Fruit fly (Drosophila melanogaster) whole organism, embryonic: Measurements from ENCODE around the gene CG33510.

Source experiments
- Atf3 ChIP-seq: fragments of 200-800 bp; sonication (Bioruptor generic); optimal IDR thresholded peaks from 3 replicates; lab custom pipeline; 2016; ENCODE audit warnings: missing biosample characterization, missing genetic modification characterization
- Bgb ChIP-seq: fragments of 200-800 bp; sonication (Bioruptor generic); IDR thresholded peaks from 2 replicates; pipeline ENCODE4 v1.3.6; 2022; ENCODE audit warnings: missing biosample characterization, missing genetic modification characterization; ENCODE audit not compliant: partially characterized antibody
- CG11093 ChIP-seq: fragments of 200-800 bp; sonication (Bioruptor generic); IDR thresholded peaks from 3 replicates; pipeline ENCODE4 v1.3.6; 2022; ENCODE audit warnings: missing biosample characterization, missing genetic modification characterization
- CG12155 ChIP-seq: fragments of 200-800 bp; sonication (Bioruptor generic); optimal IDR thresholded peaks from 3 replicates; lab custom pipeline; 2016; ENCODE audit warnings: missing biosample characterization, missing genetic modification characterization
- CG13424 ChIP-seq: fragments of 200-800 bp; sonication (Bioruptor generic); optimal IDR thresholded peaks from 2 replicates; lab custom pipeline; 2019; ENCODE audit warnings: missing biosample characterization, mild to moderate bottlenecking, missing genetic modification characterization, moderate library complexity
- CG14441 ChIP-seq: fragments of 200-800 bp; sonication (Bioruptor generic); IDR thresholded peaks from 2 replicates; pipeline ENCODE4 v1.3.6; 2022; ENCODE audit warnings: missing biosample characterization, missing genetic modification characterization
- CG15601 ChIP-seq: fragments of 200-800 bp; sonication (Bioruptor generic); optimal IDR thresholded peaks from 3 replicates; lab custom pipeline; 2019; ENCODE audit warnings: missing biosample characterization, mild to moderate bottlenecking, missing genetic modification characterization, moderate library complexity
- CG16779 ChIP-seq: fragments of 200-800 bp; sonication (Bioruptor generic); IDR thresholded peaks from 2 replicates; pipeline ENCODE4 v1.3.6; 2022; ENCODE audit warnings: missing biosample characterization, missing genetic modification characterization
- CG17186 ChIP-seq: fragments of 200-800 bp; sonication (Bioruptor generic); optimal IDR thresholded peaks from 3 replicates; lab custom pipeline; 2017; ENCODE audit warnings: missing biosample characterization, missing genetic modification reagents, missing genetic modification characterization
- CG17829 ChIP-seq: fragments of 200-800 bp; optimal IDR thresholded peaks from 2 replicates; lab custom pipeline; 2019; ENCODE audit warnings: missing biosample characterization, mild to moderate bottlenecking, missing genetic modification characterization, moderate library complexity
- CG30020 ChIP-seq: fragments of 200-800 bp; optimal IDR thresholded peaks from 2 replicates; lab custom pipeline; 2019; ENCODE audit warnings: missing biosample characterization, mild to moderate bottlenecking, missing genetic modification characterization, moderate library complexity
- CG32532 ChIP-seq: fragments of 200-800 bp; sonication (Bioruptor generic); IDR thresholded peaks from 2 replicates; pipeline ENCODE4 v1.3.6; 2022; ENCODE audit warnings: missing biosample characterization, missing genetic modification characterization
- CG34422 ChIP-seq: fragments of 200-800 bp; sonication (Bioruptor generic); IDR thresholded peaks from 3 replicates; pipeline ENCODE4 v1.3.6; 2022; ENCODE audit warnings: missing biosample characterization, missing genetic modification characterization
- CG3726 ChIP-seq: fragments of 200-800 bp; sonication (Bioruptor generic); IDR thresholded peaks from 3 replicates; pipeline ENCODE4, ENCODE4 v1.3.6; 2022; ENCODE audit warnings: missing biosample characterization, missing genetic modification characterization
- CG42726 ChIP-seq: fragments of 200-800 bp; sonication (Bioruptor generic); IDR thresholded peaks from 2 replicates; pipeline ENCODE4 v1.3.6; 2022; ENCODE audit warnings: missing biosample characterization, missing genetic modification characterization; ENCODE audit not compliant: partially characterized antibody
- CG4360 ChIP-seq: fragments of 200-800 bp; sonication (Bioruptor generic); IDR thresholded peaks from 2 replicates; pipeline ENCODE4 v1.3.6; 2022; ENCODE audit warnings: missing biosample characterization, missing genetic modification characterization
- CG4730 ChIP-seq: fragments of 200-800 bp; sonication (Bioruptor generic); IDR thresholded peaks from 2 replicates; pipeline ENCODE4 v1.3.6; 2022; ENCODE audit warnings: missing biosample characterization, missing genetic modification characterization
- CG4820 ChIP-seq: fragments of 200-800 bp; sonication (Bioruptor generic); optimal IDR thresholded peaks from 3 replicates; lab custom pipeline; 2016; ENCODE audit warnings: missing biosample characterization, missing genetic modification characterization
- CG4854 ChIP-seq: fragments of 200-800 bp; sonication (Bioruptor generic); optimal IDR thresholded peaks from 2 replicates; lab custom pipeline; 2016; ENCODE audit warnings: missing biosample characterization, missing genetic modification characterization, inconsistent platforms
- CG5953 ChIP-seq: fragments of 200-800 bp; sonication (Bioruptor generic); IDR thresholded peaks from 2 replicates; pipeline ENCODE4 v1.3.6; 2022; ENCODE audit warnings: missing biosample characterization, missing genetic modification characterization
- CG8765 ChIP-seq: fragments of 200-800 bp; sonication (Bioruptor generic); IDR thresholded peaks from 2 replicates; pipeline ENCODE4 v1.3.6; 2022; ENCODE audit warnings: missing biosample characterization, missing genetic modification characterization
- CG8944 ChIP-seq: fragments of 200-800 bp; sonication (Bioruptor generic); optimal IDR thresholded peaks from 3 replicates; lab custom pipeline; 2016; ENCODE audit warnings: missing biosample characterization, missing genetic modification characterization
- CG9932 ChIP-seq: fragments of 200-800 bp; sonication (Bioruptor generic); IDR thresholded peaks from 2 replicates; pipeline ENCODE4 v1.3.6; 2022; ENCODE audit warnings: missing biosample characterization, missing genetic modification characterization
- CHES-1-like ChIP-seq: fragments of 200-800 bp; sonication (Bioruptor generic); optimal IDR thresholded peaks from 2 replicates; lab custom pipeline; 2016; ENCODE audit warnings: missing biosample characterization, missing genetic modification characterization
- Dbx ChIP-seq: fragments of 200-800 bp; sonication (Bioruptor generic); IDR thresholded peaks from 3 replicates; pipeline ENCODE4 v1.3.6; 2022; ENCODE audit warnings: missing biosample characterization, missing genetic modification characterization
- Dek ChIP-seq: fragments of 200-800 bp; sonication (Bioruptor generic); optimal IDR thresholded peaks from 3 replicates; lab custom pipeline; 2019; ENCODE audit warnings: missing biosample characterization, mild to moderate bottlenecking, missing genetic modification characterization, moderate library complexity
- Dll ChIP-seq: fragments of 200-800 bp; sonication (Bioruptor generic); IDR thresholded peaks from 4 replicates; pipeline ENCODE4 v1.3.6; 2022; ENCODE audit warnings: missing biosample characterization, missing genetic modification characterization; ENCODE audit not compliant: partially characterized antibody
- Dp ChIP-seq: fragments of 200-800 bp; sonication (Bioruptor generic); optimal IDR thresholded peaks from 2 replicates; lab custom pipeline; 2018; ENCODE audit warnings: missing biosample characterization, mild to moderate bottlenecking, missing genetic modification characterization, moderate library complexity
- Hmx ChIP-seq: fragments of 200-800 bp; sonication (Bioruptor generic); optimal IDR thresholded peaks from 2 replicates; lab custom pipeline; 2016; ENCODE audit warnings: missing biosample characterization, missing genetic modification characterization
- Hr78 ChIP-seq, 2 experiments: fragments of 200-800 bp in 1 of 2; fragments of >200 bp in 1 of 2; sonication (Bioruptor generic) in 1 of 2; optimal IDR thresholded peaks; 2 replicates each; lab custom pipeline; 2017 to 2019; ENCODE audit warnings: missing biosample characterization in 2 of 2, missing genetic modification characterization in 2 of 2, mild to moderate bottlenecking in 1 of 2, moderate library complexity in 1 of 2
- Mrtf ChIP-seq: fragments of 200-800 bp; sonication (Bioruptor generic); IDR thresholded peaks from 3 replicates; pipeline ENCODE4 v1.3.6; 2022; ENCODE audit warnings: missing biosample characterization, missing genetic modification characterization
- NK7.1 ChIP-seq: fragments of 200-800 bp; sonication (Bioruptor generic); optimal IDR thresholded peaks from 3 replicates; lab custom pipeline; 2016; ENCODE audit warnings: missing biosample characterization, missing genetic modification characterization
- Nf-YC ChIP-seq: fragments of 200-800 bp; optimal IDR thresholded peaks from 3 replicates; lab custom pipeline; 2019; ENCODE audit warnings: missing biosample characterization, mild to moderate bottlenecking, missing genetic modification characterization, moderate library complexity
- Optix ChIP-seq: fragments of 200-800 bp; sonication (Bioruptor generic); IDR thresholded peaks from 3 replicates; pipeline ENCODE4 v1.3.6; 2022; ENCODE audit warnings: missing biosample characterization, missing genetic modification characterization
- Xbp1 ChIP-seq: fragments of 200-800 bp; sonication (Bioruptor generic); optimal IDR thresholded peaks from 3 replicates; lab custom pipeline; 2016; ENCODE audit warnings: missing biosample characterization, mild to moderate bottlenecking, missing genetic modification characterization
- az2 ChIP-seq: fragments of 200-800 bp; sonication (Bioruptor generic); optimal IDR thresholded peaks from 3 replicates; lab custom pipeline; 2016; ENCODE audit warnings: missing biosample characterization, missing genetic modification characterization
- bcd ChIP-seq: fragments of 200-800 bp; sonication (Bioruptor generic); optimal IDR thresholded peaks from 2 replicates; lab custom pipeline; 2017; ENCODE audit warnings: missing biosample characterization, mild to moderate bottlenecking, missing genetic modification characterization
- caup ChIP-seq: fragments of 200-800 bp; sonication (Bioruptor generic); optimal IDR thresholded peaks from 3 replicates; lab custom pipeline; 2017; ENCODE audit warnings: missing biosample characterization, mild to moderate bottlenecking, missing genetic modification characterization, moderate library complexity; ENCODE audit not compliant: severe bottlenecking
- croc ChIP-seq: fragments of 200-800 bp; sonication (Bioruptor generic); conservative IDR thresholded peaks from 3 replicates; pipeline ENCODE4 v1.3.6; 2022; ENCODE audit warnings: missing biosample characterization, missing genetic modification characterization
- fd102C ChIP-seq: fragments of 200-800 bp; sonication (Bioruptor generic); optimal IDR thresholded peaks from 2 replicates; lab custom pipeline; 2018; ENCODE audit warnings: missing biosample characterization, mild to moderate bottlenecking, missing genetic modification characterization, moderate library complexity
- hbn ChIP-seq: fragments of 200-800 bp; sonication (Bioruptor generic); IDR thresholded peaks from 2 replicates; pipeline ENCODE4 v1.3.6; 2022; ENCODE audit warnings: missing biosample characterization, missing genetic modification characterization; ENCODE audit not compliant: partially characterized antibody
- jumu ChIP-seq: fragments of 200-800 bp; sonication (Bioruptor generic); optimal IDR thresholded peaks from 3 replicates; lab custom pipeline; 2016; ENCODE audit warnings: missing biosample characterization, missing genetic modification characterization
- otp ChIP-seq: fragments of 200-800 bp; sonication (Bioruptor generic); IDR thresholded peaks from 3 replicates; pipeline ENCODE4, ENCODE4 v1.3.6; 2022; ENCODE audit warnings: missing biosample characterization, missing genetic modification characterization
- peb ChIP-seq: fragments of 200-800 bp; sonication (Bioruptor generic); IDR thresholded peaks from 2 replicates; pipeline ENCODE4 v1.3.6; 2022; ENCODE audit warnings: missing biosample characterization, missing genetic modification characterization
- pho ChIP-seq: fragments of 200-800 bp; sonication (Bioruptor generic); optimal IDR thresholded peaks from 2 replicates; lab custom pipeline; 2016; ENCODE audit warnings: missing biosample characterization, missing genetic modification characterization
- pum ChIP-seq: fragments of 200-800 bp; sonication (Bioruptor generic); optimal IDR thresholded peaks from 2 replicates; lab custom pipeline; 2016; ENCODE audit warnings: missing biosample characterization, missing genetic modification characterization
- ranshi ChIP-seq: fragments of 200-800 bp; sonication (Bioruptor generic); IDR thresholded peaks from 2 replicates; pipeline ENCODE4 v1.3.6; 2022; ENCODE audit warnings: missing biosample characterization, missing genetic modification characterization
- repo ChIP-seq: fragments of 200-800 bp; sonication (Bioruptor generic); optimal IDR thresholded peaks from 2 replicates; lab custom pipeline; 2016; ENCODE audit warnings: missing biosample characterization, missing genetic modification characterization
- schlank ChIP-seq: fragments of 200-800 bp; sonication (Bioruptor generic); optimal IDR thresholded peaks from 2 replicates; lab custom pipeline; 2018; ENCODE audit warnings: missing biosample characterization, mild to moderate bottlenecking, missing genetic modification characterization
- sens ChIP-seq: fragments of 200-800 bp; sonication (Bioruptor generic); peaks from one replicate; lab custom pipeline; 2016; ENCODE audit warnings: missing biosample characterization, missing genetic modification characterization
- twi ChIP-seq: fragments of 200-800 bp; optimal IDR thresholded peaks from 2 replicates; lab custom pipeline; 2019; ENCODE audit warnings: missing biosample characterization, mild to moderate bottlenecking, missing genetic modification characterization, moderate library complexity

The CG33510 gene

DNA sequence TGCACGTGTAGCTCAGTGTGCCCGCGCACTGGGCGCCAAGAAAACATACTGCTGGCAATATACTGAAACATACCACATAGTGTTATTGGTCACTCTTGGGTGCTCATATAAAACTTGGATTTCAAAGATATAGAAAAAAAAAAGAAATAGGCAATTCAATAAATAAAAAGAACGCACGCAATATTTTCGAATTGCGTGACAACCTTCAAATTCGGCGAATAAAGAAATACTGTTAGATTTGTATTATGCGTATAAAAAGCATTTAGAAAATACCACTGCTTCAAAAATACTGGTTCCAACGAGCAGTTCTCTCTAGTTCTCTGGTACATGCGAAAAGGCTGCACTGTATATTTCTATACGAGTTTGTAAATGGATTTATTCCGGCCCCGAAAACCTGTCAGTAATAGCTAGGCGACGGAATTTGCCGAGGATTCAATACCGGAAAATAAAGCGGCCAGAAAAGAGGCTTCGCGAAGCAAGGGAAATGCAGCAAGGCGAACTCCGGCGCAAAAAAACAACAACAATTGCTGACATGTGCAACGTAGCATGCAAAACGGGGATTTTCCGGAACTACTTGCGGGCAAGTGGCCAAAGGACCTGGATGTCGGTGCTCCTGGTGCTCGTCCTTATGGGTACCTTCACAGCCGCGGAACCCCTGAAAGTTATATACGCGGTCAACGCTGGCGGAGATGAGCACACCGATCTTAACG lies 18.4 kb upstream of the CG33510 start, which contains the start of gene CG9257 (continued):
- no peak for TF ChIP-seq bcd
- TF ChIP-seq Atf3, result no peak
- TF ChIP-seq CG17186 (GFP tag; lab: Kevin White, UChicago), result peak; percentile 48
- no peak for TF ChIP-seq Bgb
- no peak for TF ChIP-seq ranshi (GFP tag; lab: Robert Waterston, UW)
- TF ChIP-seq CG4730 (GFP tag; lab: Robert Waterston, UW), result no peak
- peak; percentile 21 for TF ChIP-seq pho (GFP tag; lab: Kevin White, UChicago)
- no peak for TF ChIP-seq pum (GFP tag; lab: Kevin White, UChicago)
- TF ChIP-seq Xbp1 (GFP tag; lab: Kevin White, UChicago), result peak; percentile 26
- peak; percentile 91 for TF ChIP-seq sens (GFP tag; lab: Kevin White, UChicago)
- TF ChIP-seq CG9932 (GFP tag; lab: Robert Waterston, UW), result 0 out of 2 replicates have a peak, but pooled peaks have one; percentile 38
- TF ChIP-seq NK7.1, result no peak
- no peak for TF ChIP-seq Dbx (GFP tag; lab: Robert Waterston, UW)
- peak; percentile 7 for TF ChIP-seq CG12155 (GFP tag; lab: Kevin White, UChicago)
- TF ChIP-seq CHES-1-like (GFP tag; lab: Kevin White, UChicago), result peak; percentile 38
- TF ChIP-seq repo, result no peak
- no peak for TF ChIP-seq croc (GFP tag; lab: Robert Waterston, UW)
- no peak for TF ChIP-seq Hmx (GFP tag; lab: Kevin White, UChicago)
- TF ChIP-seq twi (tag; lab: Kevin White, UChicago), result no peak
- no peak for TF ChIP-seq CG8944 (GFP tag; lab: Kevin White, UChicago)
- no peak for TF ChIP-seq fd102C (GFP tag; lab: Kevin White, UChicago)
- no peak for TF ChIP-seq peb
- no peak for TF ChIP-seq caup (GFP tag; lab: Kevin White, UChicago)
- TF ChIP-seq hbn (GFP tag; lab: Robert Waterston, UW), result no peak
- TF ChIP-seq jumu (GFP tag; lab: Kevin White, UChicago), result no peak
- TF ChIP-seq schlank, result no peak
- no peak for TF ChIP-seq CG16779 (GFP tag; lab: Robert Waterston, UW)
- no peak for TF ChIP-seq CG32532 (GFP tag; lab: Robert Waterston, UW)
- no peak for TF ChIP-seq CG14441 (GFP tag; lab: Robert Waterston, UW)
- TF ChIP-seq CG3726 (GFP tag; lab: Robert Waterston, UW), result no peak
- TF ChIP-seq CG17829, result peak; percentile 11
- peak; percentile 75 for TF ChIP-seq CG4360
- TF ChIP-seq CG15601, result no peak
- peak; percentile 6 for TF ChIP-seq CG13424 (tag; lab: Kevin White, UChicago)
- no peak for TF ChIP-seq Mrtf (GFP tag; lab: Robert Waterston, UW)
- no peak for TF ChIP-seq CG34422 (GFP tag; lab: Robert Waterston, UW)
- TF ChIP-seq Optix (GFP tag; lab: Robert Waterston, UW), result no peak
- 0 out of 4 replicates have a peak, but pooled peaks have one; percentile 30 for TF ChIP-seq Dll
- no peak for TF ChIP-seq CG4820 (GFP tag; lab: Kevin White, UChicago)
- TF ChIP-seq az2 (GFP tag; lab: Kevin White, UChicago), result no peak
- TF ChIP-seq CG8765 (GFP tag; lab: Robert Waterston, UW), result no peak
- no peak for TF ChIP-seq CG4854
- no peak for TF ChIP-seq CG5953
- no peak for TF ChIP-seq Dek (tag; lab: Kevin White, UChicago)
- no peak for TF ChIP-seq Hr78 (GFP tag; optimal IDR thresholded peaks at IDR 0.05; lab: Kevin White, UChicago)
- TF ChIP-seq Nf-YC (tag; lab: Kevin White, UChicago), result no peak
- no peak for TF ChIP-seq otp
- no peak for TF ChIP-seq CG11093 (GFP tag; lab: Robert Waterston, UW)
- no peak for TF ChIP-seq CG42726 (GFP tag; lab: Robert Waterston, UW)
- TF ChIP-seq Dp, result peak; percentile 66
- peak; percentile 39 for TF ChIP-seq CG30020 (tag; lab: Kevin White, UChicago)
